Worm (Caenorhabditis elegans) whole organism, L1 larva: Measurements from ENCODE around the gene F01D5.3.

Experiments used
- egl-27 ChIP-seq, 2 experiments: fragments of 150-350 bp in 1 of 2; sonication (generic microtip); optimal IDR thresholded peaks; 3 replicates each; lab custom pipeline; 2017 to 2018; ENCODE audit warnings: missing biosample characterization in 2 of 2, missing genetic modification characterization in 2 of 2, missing genetic modification reagents in 2 of 2
- lsy-2 ChIP-seq, 2 experiments: fragments of 150-350 bp; optimal IDR thresholded peaks; 2 replicates each; lab custom pipeline; 2014; ENCODE audit warnings: missing biosample characterization in 2 of 2, missing genetic modification characterization in 2 of 2
- mdl-1 ChIP-seq, 2 experiments: fragments of 150-350 bp; optimal IDR thresholded peaks; 2 replicates each; lab custom pipeline; 2014 to 2017; ENCODE audit warnings: missing biosample characterization in 2 of 2, missing genetic modification characterization in 2 of 2, inconsistent platforms in 1 of 2
- nhr-76 ChIP-seq: sonication (generic microtip); optimal IDR thresholded peaks from 2 replicates; lab custom pipeline; 2017; ENCODE audit warnings: missing biosample characterization, missing genetic modification characterization
- ztf-11 ChIP-seq, 2 experiments: sonication (generic microtip); optimal IDR thresholded peaks; 2 replicates each; lab custom pipeline; 2016 to 2017; ENCODE audit warnings: missing genetic modification characterization in 2 of 2, missing biosample characterization in 1 of 2, missing compliant biosample characterization in 1 of 2

ce11 chrII:13998964-13999363 lies 980 bp downstream of the F01D5.3 start, which contains the start of gene F01D5.2:
- TF ChIP-seq lsy-2 (tag; optimal IDR thresholded peaks at IDR 0.05; lab: Kevin White, UChicago): no peak
- TF ChIP-seq mdl-1 (tag; optimal IDR thresholded peaks at IDR 0.05; lab: Kevin White, UChicago): no peak
- no peak for TF ChIP-seq egl-27 (tag; optimal IDR thresholded peaks at IDR 0.05; lab: Kevin White, UChicago)
- no peak for TF ChIP-seq nhr-76
- TF ChIP-seq ztf-11 (tag; optimal IDR thresholded peaks at IDR 0.05; lab: Kevin White, UChicago): no peak
